Worm (Caenorhabditis elegans) whole organism, late embryonic: ENCODE measurements around the gene twk-10.

Source experiments
- ceh-14 ChIP-seq: sonication (generic microtip); optimal IDR thresholded peaks from 2 replicates; lab custom pipeline; 2016; ENCODE audit warnings: missing genotype, missing genetic modification characterization, missing compliant biosample characterization
- ceh-31 ChIP-seq: sonication (generic microtip); optimal IDR thresholded peaks from 2 replicates; lab custom pipeline; 2016; ENCODE audit warnings: missing genetic modification characterization, missing compliant biosample characterization
- ceh-34 ChIP-seq: sonication (generic microtip); optimal IDR thresholded peaks from 2 replicates; lab custom pipeline; 2016; ENCODE audit warnings: mild to moderate bottlenecking, missing genetic modification characterization, missing compliant biosample characterization
- ceh-6 ChIP-seq: fragments of 200-800 bp; sonication (Bioruptor generic); optimal IDR thresholded peaks from 2 replicates; lab custom pipeline; 2018; ENCODE audit warnings: mild to moderate bottlenecking, missing genetic modification characterization, missing compliant biosample characterization
- che-1 ChIP-seq: sonication (generic microtip); optimal IDR thresholded peaks from 2 replicates; lab custom pipeline; 2016; ENCODE audit warnings: mild to moderate bottlenecking, missing genetic modification characterization, missing compliant biosample characterization
- ets-4 ChIP-seq: sonication (generic microtip); optimal IDR thresholded peaks from 2 replicates; lab custom pipeline; 2016; ENCODE audit warnings: missing genetic modification characterization, missing compliant biosample characterization
- eyg-1 ChIP-seq: sonication (generic microtip); optimal IDR thresholded peaks from 2 replicates; lab custom pipeline; 2016; ENCODE audit warnings: missing genotype, missing genetic modification characterization, missing compliant biosample characterization
- fkh-10 ChIP-seq: fragments of 150-350 bp; optimal IDR thresholded peaks from 2 replicates; lab custom pipeline; 2014; ENCODE audit warnings: missing biosample characterization, missing genetic modification reagents, missing genetic modification characterization
- lin-11 ChIP-seq: fragments of 200-800 bp; sonication (Bioruptor generic); optimal IDR thresholded peaks from 2 replicates; lab custom pipeline; 2018; ENCODE audit warnings: mild to moderate bottlenecking, missing genetic modification characterization, missing compliant biosample characterization
- mec-3 ChIP-seq: sonication (generic microtip); optimal IDR thresholded peaks from 2 replicates; lab custom pipeline; 2016; ENCODE audit warnings: borderline replicate concordance, missing genetic modification characterization, missing compliant biosample characterization
- nhr-11 ChIP-seq: fragments of 150-350 bp; optimal IDR thresholded peaks from 2 replicates; lab custom pipeline; 2014; ENCODE audit warnings: missing biosample characterization, missing genetic modification characterization
- npax-4 ChIP-seq: sonication (generic microtip); optimal IDR thresholded peaks from 2 replicates; lab custom pipeline; 2016; ENCODE audit warnings: missing genetic modification characterization, missing compliant biosample characterization
- tbx-2 ChIP-seq: sonication (generic microtip); optimal IDR thresholded peaks from 2 replicates; lab custom pipeline; 2016; ENCODE audit warnings: missing genetic modification characterization, missing compliant biosample characterization
- unc-55 ChIP-seq: sonication (generic microtip); optimal IDR thresholded peaks from 2 replicates; lab custom pipeline; 2017; ENCODE audit warnings: missing biosample characterization, missing genetic modification reagents, missing genetic modification characterization

ce11 chrV:6510622-6511021, 41.5 kb upstream of the twk-10 start:
- TF ChIP-seq nhr-11 (tag; lab: Kevin White, UChicago) (no peak), che-1 (no peak), lin-11 (tag; lab: Kevin White, UChicago) (no peak), tbx-2 (tag; lab: Kevin White, UChicago) (no peak), ceh-34 (no peak), ceh-6 (no peak), npax-4 (tag; lab: Kevin White, UChicago) (no peak), fkh-10 (GFP tag; lab: Kevin White, UChicago) (no peak), eyg-1 (tag; lab: Kevin White, UChicago) (no peak), ceh-14 (tag; lab: Kevin White, UChicago) (no peak), ceh-31 (tag; lab: Kevin White, UChicago) (no peak), unc-55 (no peak), mec-3 (tag; lab: Kevin White, UChicago) (no peak), ets-4 (no peak)
